Fruit fly (Drosophila melanogaster): Measurements from ENCODE around the gene alpha-Man-Ib.

DNA sequence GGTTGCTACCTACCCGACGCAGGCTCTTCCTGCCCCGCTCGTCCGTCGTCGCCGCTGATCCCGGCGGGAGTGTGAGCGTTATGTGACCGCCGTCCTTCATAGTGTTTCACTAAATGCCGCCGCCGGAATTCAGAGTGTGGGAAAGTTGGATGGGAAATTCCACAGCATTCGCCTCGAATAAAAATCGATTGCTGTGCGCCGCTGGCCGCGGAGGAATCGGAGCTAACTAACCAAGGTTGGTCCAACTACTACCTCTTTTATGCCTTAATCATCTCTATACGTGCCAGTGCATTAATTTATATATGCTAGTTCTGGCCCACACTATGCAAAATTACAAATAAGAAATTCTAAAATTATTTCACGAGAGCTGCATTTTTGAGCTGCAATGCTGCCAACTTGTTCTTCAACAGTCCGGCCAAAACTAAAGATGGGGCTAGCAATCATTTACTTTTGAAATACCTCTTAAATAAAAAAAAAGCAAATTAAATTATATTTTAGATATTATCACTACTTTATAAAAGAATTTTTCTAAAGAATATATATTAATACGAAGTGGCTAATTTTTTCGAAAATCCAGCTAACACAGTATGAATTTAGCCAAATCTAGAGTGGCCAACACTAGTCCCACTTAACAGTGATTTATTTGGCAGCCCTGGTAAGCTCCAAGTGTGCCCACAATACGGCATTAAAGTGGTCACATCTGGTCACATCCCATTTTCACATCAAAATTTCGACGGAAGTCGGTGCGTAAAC is at the start of gene alpha-Man-Ib, which contains the start of gene Pdhb:
- TF ChIP-seq CG8478 (optimal IDR thresholded peaks at IDR 0.05): no peak
- no peak for TF ChIP-seq CTCF (optimal IDR thresholded peaks at IDR 0.05)

All from S2 (cell line).